Worm (Caenorhabditis elegans) whole organism, L4/young adult: ENCODE data around the gene F16B4.4.

Experiments used
- W03F9.2 ChIP-seq: fragments of 150-350 bp; optimal IDR thresholded peaks from 2 replicates; lab custom pipeline; 2014; ENCODE audit warnings: missing biosample characterization, missing genetic modification characterization
- dao-5 ChIP-seq: sonication (generic microtip); optimal IDR thresholded peaks from 2 replicates; lab custom pipeline; 2016; ENCODE audit warnings: missing genotype, missing genetic modification characterization, moderate library complexity, missing compliant biosample characterization
- him-1 ChIP-seq: sonication (generic microtip); optimal IDR thresholded peaks from 2 replicates; lab custom pipeline; 2016; ENCODE audit warnings: missing genotype, missing genetic modification reagents, missing genetic modification characterization, missing compliant biosample characterization

- TF ChIP-seq dao-5 (no peak), him-1 (tag; lab: Kevin White, UChicago) (no peak), W03F9.2 (tag; lab: Kevin White, UChicago) (no peak)
Observed at ce11 chrV:1583242-1583641, 10.6 kb upstream of the F16B4.4 start.
